Worm (Caenorhabditis elegans) whole organism, early embryonic: ENCODE data around the gene str-196.

Experiments
- aly-1 ChIP-seq: sonication (generic microtip); optimal IDR thresholded peaks from 2 replicates; lab custom pipeline; 2016; ENCODE audit warnings: missing genetic modification characterization, missing compliant biosample characterization
- sea-1 ChIP-seq: fragments of 200-800 bp; sonication (Bioruptor generic); conservative IDR thresholded peaks from 2 replicates; pipeline ENCODE4 v1.3.6; 2022; ENCODE audit warnings: missing genetic modification characterization, missing compliant biosample characterization

ce11 chrV:541470-541869, 49.9 kb downstream of the str-196 start:
- no peak for TF ChIP-seq sea-1
- TF ChIP-seq aly-1 (tag; lab: Kevin White, UChicago), result no peak
